Worm (Caenorhabditis elegans) whole organism, L4 larva: ENCODE data around the gene parg-1.

Source experiments
- R02D3.7 ChIP-seq: fragments of 150-350 bp; sonication (generic microtip); optimal IDR thresholded peaks from 3 replicates; lab custom pipeline; 2014; ENCODE audit warnings: missing biosample characterization, missing genetic modification characterization
- T26A8.4 ChIP-seq: fragments of 200-800 bp; sonication (Bioruptor generic); IDR thresholded peaks from 2 replicates; pipeline ENCODE4 v1.3.6; 2022; ENCODE audit warnings: missing genetic modification characterization, missing compliant biosample characterization
- Y5F2A.4 ChIP-seq: fragments of 200-800 bp; sonication (Bioruptor generic); optimal IDR thresholded peaks from 2 replicates; lab custom pipeline; 2018; ENCODE audit warnings: mild to moderate bottlenecking, missing genetic modification characterization, missing compliant biosample characterization
- ZK546.5 ChIP-seq, 2 experiments: sonication (generic microtip); optimal IDR thresholded peaks; 2 replicates each; lab custom pipeline; 2017; ENCODE audit warnings: missing biosample characterization in 2 of 2, missing genetic modification characterization in 2 of 2
- aha-1 ChIP-seq: fragments of 150-350 bp; peaks from one replicate; lab custom pipeline; 2014; ENCODE audit warnings: missing biosample characterization, missing genetic modification characterization
- aly-2 ChIP-seq: sonication (generic microtip); optimal IDR thresholded peaks from 2 replicates; lab custom pipeline; 2018; ENCODE audit warnings: missing biosample characterization, missing genetic modification characterization
- ama-1 ChIP-seq: fragments of 150-350 bp; optimal IDR thresholded peaks from 2 replicates; lab custom pipeline; 2014; ENCODE audit warnings: inconsistent platforms, mixed read lengths
- ceh-28 ChIP-seq: fragments of 150-350 bp; optimal IDR thresholded peaks from 2 replicates; lab custom pipeline; 2014; ENCODE audit warnings: missing biosample characterization, missing genetic modification reagents, missing genetic modification characterization
- ces-1 ChIP-seq: fragments of 150-350 bp; sonication (generic microtip); optimal IDR thresholded peaks from 4 replicates; lab custom pipeline; 2014; ENCODE audit warnings: missing biosample characterization, missing genetic modification reagents, missing genetic modification characterization
- cey-2 ChIP-seq: sonication (generic microtip); optimal IDR thresholded peaks from 3 replicates; lab custom pipeline; 2017; ENCODE audit warnings: missing genetic modification characterization, mild to moderate bottlenecking, missing compliant biosample characterization, antibody characterized with exemption, borderline replicate concordance; ENCODE audit not compliant: insufficient read depth
- daf-16 ChIP-seq, 3 experiments: sonication (generic microtip); optimal IDR thresholded peaks; 2 replicates each; lab custom pipeline; 2016 to 2017; ENCODE audit warnings: missing genetic modification characterization in 3 of 3, missing genetic modification reagents in 3 of 3, mild to moderate bottlenecking in 2 of 3, missing compliant biosample characterization in 2 of 3, missing biosample characterization in 1 of 3, moderate library complexity in 1 of 3
- daf-19 ChIP-seq: fragments of 200-800 bp; sonication (Bioruptor generic); conservative IDR thresholded peaks from 2 replicates; pipeline ENCODE4 v1.3.6; 2022; ENCODE audit warnings: missing genetic modification characterization, missing compliant biosample characterization
- dmd-6 ChIP-seq: fragments of 200-800 bp; sonication (Bioruptor generic); IDR thresholded peaks from 2 replicates; pipeline ENCODE4 v1.3.6; 2022; ENCODE audit warnings: missing genetic modification reagents, missing genetic modification characterization, missing compliant biosample characterization
- duxl-1 ChIP-seq: sonication (generic microtip); optimal IDR thresholded peaks from 2 replicates; lab custom pipeline; 2016; ENCODE audit warnings: mild to moderate bottlenecking, missing genetic modification characterization, moderate library complexity, missing compliant biosample characterization; ENCODE audit not compliant: poor library complexity
- fkh-10 ChIP-seq: fragments of 150-350 bp; optimal IDR thresholded peaks from 2 replicates; lab custom pipeline; 2014; ENCODE audit warnings: missing biosample characterization, missing genetic modification reagents, missing genetic modification characterization
- fos-1 ChIP-seq: fragments of 150-350 bp; optimal IDR thresholded peaks from 2 replicates; lab custom pipeline; 2014; ENCODE audit warnings: missing biosample characterization, missing genetic modification characterization
- hlh-11 ChIP-seq: fragments of 200-800 bp; sonication (Bioruptor generic); optimal IDR thresholded peaks from 2 replicates; lab custom pipeline; 2018; ENCODE audit warnings: mild to moderate bottlenecking, missing genetic modification characterization, missing compliant biosample characterization
- hlh-30 ChIP-seq: sonication (generic microtip); optimal IDR thresholded peaks from 2 replicates; lab custom pipeline; 2017; ENCODE audit warnings: antibody characterized with exemption, mild to moderate bottlenecking, missing genetic modification characterization, missing compliant biosample characterization; ENCODE audit not compliant: insufficient read depth
- jun-1 ChIP-seq: fragments of 150-350 bp; optimal IDR thresholded peaks from 2 replicates; lab custom pipeline; 2014; ENCODE audit warnings: missing biosample characterization, missing genetic modification reagents, missing genetic modification characterization
- lim-7 ChIP-seq: fragments of 200-800 bp; sonication (Bioruptor generic); IDR thresholded peaks from 2 replicates; pipeline ENCODE4 v1.3.6; 2022; ENCODE audit warnings: missing genetic modification characterization, missing compliant biosample characterization
- lin-29 ChIP-seq: fragments of 200-800 bp; sonication (Bioruptor generic); IDR thresholded peaks from 2 replicates; pipeline ENCODE4 v1.3.6; 2022; ENCODE audit warnings: missing genetic modification reagents, missing genetic modification characterization, missing compliant biosample characterization
- lin-38 ChIP-seq: fragments of 200-800 bp; sonication (Bioruptor generic); IDR thresholded peaks from 2 replicates; pipeline ENCODE4 v1.3.6; 2022; ENCODE audit warnings: missing genetic modification reagents, missing genetic modification characterization, missing compliant biosample characterization
- lsy-2 ChIP-seq, 2 experiments: fragments of 150-350 bp in 1 of 2; sonication (generic microtip) in 1 of 2; optimal IDR thresholded peaks; 2 replicates each; lab custom pipeline; 2014 to 2017; ENCODE audit warnings: missing biosample characterization in 2 of 2, missing genetic modification characterization in 2 of 2
- madf-5 ChIP-seq, 2 experiments: fragments of 200-800 bp; sonication (Bioruptor generic); IDR thresholded peaks; 2 replicates each; pipeline ENCODE4 v1.3.6; 2022; ENCODE audit warnings: missing compliant biosample characterization in 2 of 2, missing genetic modification characterization in 2 of 2
- madf-9 ChIP-seq: fragments of 200-800 bp; sonication (Bioruptor generic); conservative IDR thresholded peaks from 2 replicates; pipeline ENCODE4 v1.3.6; 2022; ENCODE audit warnings: missing genetic modification reagents, missing genetic modification characterization, missing compliant biosample characterization
- mdl-1 ChIP-seq, 2 experiments: fragments of 150-350 bp in 1 of 2; sonication (generic microtip) in 1 of 2; optimal IDR thresholded peaks; 2 replicates each; lab custom pipeline; 2014 to 2017; ENCODE audit warnings: missing biosample characterization in 2 of 2, missing genetic modification characterization in 2 of 2
- mes-2 ChIP-seq: sonication (generic microtip); optimal IDR thresholded peaks from 2 replicates; lab custom pipeline; 2016; ENCODE audit warnings: missing genotype, mild to moderate bottlenecking, missing genetic modification characterization, missing compliant biosample characterization; ENCODE audit not compliant: poor library complexity, severe bottlenecking
- mxl-2 ChIP-seq: fragments of 200-800 bp; sonication (Bioruptor generic); conservative IDR thresholded peaks from 2 replicates; pipeline ENCODE4 v1.3.6; 2022; ENCODE audit warnings: missing genetic modification reagents, missing genetic modification characterization, missing compliant biosample characterization
- nhr-237 ChIP-seq: sonication (generic microtip); optimal IDR thresholded peaks from 2 replicates; lab custom pipeline; 2017; ENCODE audit warnings: missing biosample characterization, missing genetic modification characterization
- nhr-28 ChIP-seq: fragments of 150-350 bp; optimal IDR thresholded peaks from 2 replicates; lab custom pipeline; 2014; ENCODE audit warnings: missing biosample characterization, missing genetic modification characterization
- nhr-41 ChIP-seq: fragments of 200-800 bp; sonication (Bioruptor generic); IDR thresholded peaks from 2 replicates; pipeline ENCODE4 v1.3.6; 2022; ENCODE audit warnings: missing genetic modification reagents, missing genetic modification characterization, missing compliant biosample characterization
- nhr-42 ChIP-seq: fragments of 200-800 bp; sonication (Bioruptor generic); IDR thresholded peaks from 2 replicates; pipeline ENCODE4 v1.3.6; 2022; ENCODE audit warnings: missing genetic modification characterization, missing compliant biosample characterization
- php-3 ChIP-seq: fragments of 200-800 bp; sonication (Bioruptor generic); IDR thresholded peaks from 2 replicates; pipeline ENCODE4 v1.3.6; 2022; ENCODE audit warnings: missing genetic modification reagents, missing genetic modification characterization, missing compliant biosample characterization
- rbr-2 ChIP-seq: sonication (generic microtip); optimal IDR thresholded peaks from 2 replicates; lab custom pipeline; 2016; ENCODE audit warnings: missing genotype, missing genetic modification characterization, missing compliant biosample characterization
- sdz-12 ChIP-seq: fragments of 200-800 bp; sonication (Bioruptor generic); optimal IDR thresholded peaks from 2 replicates; lab custom pipeline; 2018; ENCODE audit warnings: mild to moderate bottlenecking, missing genetic modification characterization, missing compliant biosample characterization
- set-16 ChIP-seq: fragments of 200-800 bp; sonication (Bioruptor generic); IDR thresholded peaks from 2 replicates; pipeline ENCODE4 v1.3.6; 2022; ENCODE audit warnings: missing genetic modification reagents, missing genetic modification characterization, missing compliant biosample characterization
- snpc-1.2 ChIP-seq: fragments of 200-800 bp; sonication (Bioruptor generic); IDR thresholded peaks from 2 replicates; pipeline ENCODE4 v1.3.6; 2022; ENCODE audit warnings: missing genetic modification reagents, missing genetic modification characterization, missing compliant biosample characterization
- spr-3 ChIP-seq: fragments of 200-800 bp; sonication (Bioruptor generic); optimal IDR thresholded peaks from 2 replicates; lab custom pipeline; 2018; ENCODE audit warnings: mild to moderate bottlenecking, missing genetic modification characterization, missing compliant biosample characterization
- tag-97 ChIP-seq: fragments of 200-800 bp; sonication (Bioruptor generic); IDR thresholded peaks from 2 replicates; pipeline ENCODE4 v1.3.6; 2022; ENCODE audit warnings: missing genetic modification characterization, missing compliant biosample characterization
- unc-39 ChIP-seq: sonication (generic microtip); optimal IDR thresholded peaks from 2 replicates; lab custom pipeline; 2017; ENCODE audit warnings: missing biosample characterization, missing genetic modification characterization
- zip-11 ChIP-seq: fragments of 200-800 bp; sonication (Bioruptor generic); IDR thresholded peaks from 2 replicates; pipeline ENCODE4 v1.3.6; 2022; ENCODE audit warnings: missing genetic modification characterization, missing compliant biosample characterization

The parg-1 gene

DNA sequence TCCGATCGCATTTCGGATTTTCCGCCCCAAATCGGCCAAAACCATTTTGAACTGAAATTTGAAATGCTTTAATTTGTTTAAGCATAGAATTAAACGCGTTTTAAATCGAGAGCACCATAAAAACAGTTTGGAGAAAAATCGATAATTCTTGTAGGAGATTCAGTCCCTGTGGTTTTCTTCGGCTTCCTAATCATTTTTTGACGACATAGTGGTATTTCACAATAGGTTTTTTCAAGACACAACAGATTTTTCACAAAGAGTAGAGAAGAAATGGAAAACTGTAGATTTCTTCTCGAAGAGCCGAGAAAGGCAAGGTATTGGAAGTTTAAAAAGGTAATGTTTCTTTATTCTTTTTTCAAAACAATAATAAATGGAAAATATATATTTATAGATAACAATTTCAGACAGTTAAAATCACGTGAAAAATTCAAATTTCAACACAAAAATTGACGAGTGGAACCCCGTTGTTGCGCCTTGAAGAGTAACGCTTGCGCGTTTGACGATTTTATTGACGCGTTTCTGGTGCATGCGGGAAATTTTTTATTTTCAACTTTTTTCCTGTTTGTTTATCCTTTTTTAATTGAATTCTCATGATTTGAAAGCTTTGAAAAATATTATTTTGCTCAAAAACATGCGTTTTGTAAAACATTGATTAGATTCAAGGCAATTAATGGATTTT, 2.3 kb upstream of the parg-1 start, which contains the start of gene F21D5.7 (continued):
- TF ChIP-seq madf-9: 0 out of 2 replicates have a peak, but pooled peaks have one; percentile 37
- TF ChIP-seq set-16 (GFP tag; lab: Robert Waterston, UW): no peak
- no peak for TF ChIP-seq lin-29 (GFP tag; lab: Robert Waterston, UW)
- peak; percentile 80 for TF ChIP-seq php-3
- TF ChIP-seq sdz-12: no peak
- TF ChIP-seq daf-19: no peak
- TF ChIP-seq Y5F2A.4: no peak
- peak; percentile 64 for TF ChIP-seq rbr-2
- no peak for TF ChIP-seq aly-2 (tag; lab: Kevin White, UChicago)
- peak; percentile 84 for TF ChIP-seq hlh-11 (tag; lab: Kevin White, UChicago)
- peak in 1 of 2 experiments; percentile 90 for TF ChIP-seq lsy-2 (tag; optimal IDR thresholded peaks at IDR 0.05; lab: Kevin White, UChicago)
- TF ChIP-seq cey-2 (tag; lab: Kevin White, UChicago): no peak
- no peak for TF ChIP-seq nhr-41 (GFP tag; lab: Robert Waterston, UW)

ce11 chrIV:8748967-8749366, 2.9 kb downstream of the parg-1 start:
- TF ChIP-seq mxl-2 (GFP tag; lab: Robert Waterston, UW): no peak
- no peak for TF ChIP-seq fos-1 (tag; lab: Kevin White, UChicago)
- TF ChIP-seq ZK546.5 (tag; optimal IDR thresholded peaks at IDR 0.05; lab: Kevin White, UChicago): no peak
- TF ChIP-seq spr-3: no peak
- TF ChIP-seq ceh-28 (tag; lab: Kevin White, UChicago): no peak
- no peak for TF ChIP-seq T26A8.4 (GFP tag; lab: Robert Waterston, UW)
- no peak for TF ChIP-seq ces-1
- no peak for TF ChIP-seq duxl-1 (tag; lab: Kevin White, UChicago)
- TF ChIP-seq unc-39 (tag; lab: Kevin White, UChicago): no peak
- TF ChIP-seq tag-97: no peak
- TF ChIP-seq mdl-1 (tag; optimal IDR thresholded peaks at IDR 0.05; lab: Kevin White, UChicago): no peak
- TF ChIP-seq zip-11 (GFP tag; lab: Robert Waterston, UW): no peak
- TF ChIP-seq R02D3.7 (tag; lab: Kevin White, UChicago): no peak
- TF ChIP-seq nhr-237 (tag; lab: Kevin White, UChicago): no peak
- no peak for TF ChIP-seq nhr-28 (tag; lab: Kevin White, UChicago)
- TF ChIP-seq jun-1 (tag; lab: Kevin White, UChicago): no peak

DNA sequence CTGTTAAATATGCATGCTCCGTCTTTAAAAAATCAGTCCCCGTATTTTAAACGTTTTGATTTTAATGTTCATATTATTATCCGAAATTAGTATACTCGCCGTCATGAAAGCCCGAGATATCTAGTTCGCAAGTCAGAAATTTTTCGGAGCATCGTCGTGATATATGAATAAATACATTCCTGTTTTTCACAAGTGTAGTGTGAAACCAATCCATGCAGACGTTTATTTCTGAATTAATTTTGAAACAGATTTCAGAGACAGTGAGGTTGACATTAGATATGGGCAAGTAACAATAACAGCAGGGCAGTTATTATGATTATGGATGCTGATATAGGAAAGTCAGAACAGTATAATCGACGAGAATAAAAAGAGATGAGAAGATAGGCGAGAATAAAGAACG, 6.4 kb downstream of the parg-1 start:
- TF ChIP-seq snpc-1.2 (GFP tag; lab: Robert Waterston, UW) (peak; percentile 34; the same call in 1 of the 2 replicates), ama-1 (lab: Kevin White, UChicago) (no peak)

DNA sequence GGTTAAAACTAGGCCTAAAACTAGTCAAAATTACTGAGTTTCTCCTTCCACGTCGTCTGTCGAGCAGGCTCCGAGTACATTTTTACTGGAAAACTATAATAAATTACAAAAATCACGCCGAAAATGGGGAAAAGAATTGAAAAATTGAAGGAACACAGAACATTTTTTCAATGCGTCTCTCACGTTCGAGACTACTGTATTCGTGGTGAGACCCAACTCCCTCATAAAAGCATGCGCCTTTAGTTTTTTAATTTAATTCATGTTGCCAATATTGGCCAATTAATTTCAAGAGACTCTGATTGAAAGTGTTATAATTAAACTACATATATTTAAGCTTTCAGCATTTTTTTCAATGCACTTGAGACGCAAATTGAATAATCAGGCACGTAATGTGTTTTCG, 8.1 kb downstream of the parg-1 start:
- TF ChIP-seq mes-2 (tag; lab: Kevin White, UChicago) (no peak), snpc-1.2 (GFP tag; lab: Robert Waterston, UW) (0 out of 2 replicates have a peak, but pooled peaks have one; percentile 6)

- TF ChIP-seq madf-5 (GFP tag; IDR thresholded peaks at IDR 0.05; lab: Robert Waterston, UW) (no peak), lim-7 (GFP tag; lab: Robert Waterston, UW) (no peak), mdl-1 (tag; optimal IDR thresholded peaks at IDR 0.05; lab: Kevin White, UChicago) (no peak), zip-11 (GFP tag; lab: Robert Waterston, UW) (no peak), cey-2 (tag; lab: Kevin White, UChicago) (no peak), daf-16 (GFP tag; optimal IDR thresholded peaks at IDR 0.05; lab: Kevin White, UChicago) (no peak), daf-16 (tag; optimal IDR thresholded peaks at IDR 0.05; lab: Kevin White, UChicago) (no peak), hlh-30 (no peak), nhr-42 (no peak), fkh-10 (GFP tag; lab: Kevin White, UChicago) (no peak), aha-1 (tag; lab: Kevin White, UChicago) (no peak), daf-19 (no peak), lin-38 (GFP tag; lab: Robert Waterston, UW) (no peak), dmd-6 (no peak)
- TF ChIP-seq, all 104 proteins: peak for 0
These were observed 8.7 kb downstream of the parg-1 start, which contains the start of gene elli-1 for ce11 chrIV:8754727-8755126. elli-1 (minus strand) TSS chrIV:8754827.
